Fruit fly (Drosophila melanogaster): ENCODE data around the gene Tspo.
A peak's percentile ranks its signal among the peaks of the same experiment; 100 is the strongest.

Tspo gene

DNA sequence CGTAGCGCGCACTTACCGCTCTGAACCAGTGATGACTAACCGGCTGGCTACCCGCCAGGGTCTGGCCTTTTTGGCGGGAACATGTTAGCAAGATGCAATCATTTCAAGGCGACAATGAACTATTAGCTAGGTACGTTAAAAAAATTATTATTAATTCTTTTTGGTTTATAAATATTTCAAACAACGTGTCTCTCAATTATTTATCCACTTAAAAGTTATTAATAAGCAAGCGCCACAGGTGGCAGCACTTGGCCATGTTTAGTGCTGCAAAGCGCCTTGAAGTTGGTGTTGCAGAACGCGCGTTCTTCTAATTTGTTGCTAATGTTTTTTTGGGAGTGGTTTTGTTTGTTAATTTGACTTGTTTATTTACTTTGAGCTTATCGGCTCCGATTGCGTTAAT, 14.8 kb downstream of the Tspo start, which contains the start of the genes Ipk2 and cold (continued):
- peak in 1 of 2 experiments; percentile 40 for TF ChIP-seq insv (GFP tag; optimal IDR thresholded peaks at IDR 0.05)
- no peak for TF ChIP-seq Fer1 (GFP tag; optimal IDR thresholded peaks at IDR 0.05)
- TF ChIP-seq Hand (GFP tag; optimal IDR thresholded peaks at IDR 0.05): peak; percentile 48
- TF ChIP-seq CG15601 (tag; optimal IDR thresholded peaks at IDR 0.05): no peak
- peak; percentile 44 for TF ChIP-seq CG10431 (GFP tag; optimal IDR thresholded peaks at IDR 0.05)
- no peak for TF ChIP-seq CG15479 (GFP tag; optimal IDR thresholded peaks at IDR 0.05)
- TF ChIP-seq lov (optimal IDR thresholded peaks at IDR 0.05): no peak
- peak; percentile 51; the same call in 1 of the 3 replicates for TF ChIP-seq lov (GFP tag; IDR thresholded peaks at IDR 0.05)
- peak; percentile 21; the same call in 1 of the 3 replicates for TF ChIP-seq H15 (GFP tag; IDR thresholded peaks at IDR 0.05)
- TF ChIP-seq Atf3 (GFP tag; optimal IDR thresholded peaks at IDR 0.05): peak; percentile 63
- no peak for TF ChIP-seq sc (optimal IDR thresholded peaks at IDR 0.05)
- TF ChIP-seq sc (GFP tag; optimal IDR thresholded peaks at IDR 0.05): peak; percentile 42
- no peak for TF ChIP-seq CG4360 (GFP tag; IDR thresholded peaks at IDR 0.05)
- TF ChIP-seq nerfin-2 (GFP tag; IDR thresholded peaks at IDR 0.05; ENCODE audit: partially characterized antibody): peak; percentile 13; the same call in 1 of the 2 replicates
- TF ChIP-seq Myb (GFP tag; optimal IDR thresholded peaks at IDR 0.05): peak; percentile 63
- TF ChIP-seq btn (GFP tag; optimal IDR thresholded peaks at IDR 0.05): no peak
- TF ChIP-seq bsh (GFP tag; optimal IDR thresholded peaks at IDR 0.05): peak in 1 of 2 experiments; percentile 69
- no peak for TF ChIP-seq Trl (optimal IDR thresholded peaks at IDR 0.05)
- TF ChIP-seq Trl (GFP tag; optimal IDR thresholded peaks at IDR 0.05): peak; percentile 78
- TF ChIP-seq CG18764 (GFP tag; optimal IDR thresholded peaks at IDR 0.05): peak; percentile 76
- peak; percentile 59 for TF ChIP-seq wdn (GFP tag; IDR thresholded peaks at IDR 0.05)
- no peak for TF ChIP-seq CG1832 (GFP tag; optimal IDR thresholded peaks at IDR 0.05)
- TF ChIP-seq ato (GFP tag; IDR thresholded peaks at IDR 0.05; ENCODE audit: partially characterized antibody): peak; percentile 40; the same call in 1 of the 2 replicates
- peak; percentile 42; the same call in 1 of the 3 replicates for TF ChIP-seq CG16813 (GFP tag; IDR thresholded peaks at IDR 0.05; ENCODE audit: partially characterized antibody)
- TF ChIP-seq pho (GFP tag; optimal IDR thresholded peaks at IDR 0.05): peak; percentile 89
- peak; percentile 95 for TF ChIP-seq row (GFP tag; IDR thresholded peaks at IDR 0.05)
- TF ChIP-seq dimm (GFP tag; IDR thresholded peaks at IDR 0.05): no peak
- TF ChIP-seq ATbp (GFP tag; optimal IDR thresholded peaks at IDR 0.05): peak; percentile 56
- TF ChIP-seq grn (GFP tag; optimal IDR thresholded peaks at IDR 0.05): no peak
- TF ChIP-seq Ets97D (GFP tag; optimal IDR thresholded peaks at IDR 0.05): peak; percentile 68
- peak; percentile 49 for TF ChIP-seq CG6654 (GFP tag; optimal IDR thresholded peaks at IDR 0.05)
- TF ChIP-seq sd (tag; optimal IDR thresholded peaks at IDR 0.05): no peak
- peak; percentile 84 for TF ChIP-seq CHES-1-like (GFP tag; optimal IDR thresholded peaks at IDR 0.05)
- TF ChIP-seq CG15269 (tag; optimal IDR thresholded peaks at IDR 0.05): no peak
- peak; percentile 64 for TF ChIP-seq croc (GFP tag; conservative IDR thresholded peaks at IDR 0.05)
- TF ChIP-seq jigr1 (GFP tag; IDR thresholded peaks at IDR 0.05): peak; percentile 46; the same call in 1 of the 3 replicates
- peak; percentile 42 for TF ChIP-seq ERR (GFP tag; optimal IDR thresholded peaks at IDR 0.05)
- peak; percentile 58 for TF ChIP-seq CG14667 (GFP tag; IDR thresholded peaks at IDR 0.05)
- TF ChIP-seq crol (GFP tag; IDR thresholded peaks at IDR 0.05): no peak
- TF ChIP-seq pan (optimal IDR thresholded peaks at IDR 0.05): no peak
- no peak for TF ChIP-seq pan (GFP tag; optimal IDR thresholded peaks at IDR 0.05 in 1 of 2, IDR thresholded peaks at IDR 0.05 in 1 of 2)
- peak; percentile 93 for TF ChIP-seq CG12659 (GFP tag; optimal IDR thresholded peaks at IDR 0.05)
- peak; percentile 67 for TF ChIP-seq twi (tag; optimal IDR thresholded peaks at IDR 0.05)
- peak; percentile 34 for TF ChIP-seq CG10462 (GFP tag; optimal IDR thresholded peaks at IDR 0.05)
- peak; percentile 53; the same call in 1 of the 2 replicates for TF ChIP-seq Atf6 (GFP tag; IDR thresholded peaks at IDR 0.05)
- TF ChIP-seq CG31388 (GFP tag; optimal IDR thresholded peaks at IDR 0.05): peak; percentile 25
- peak; percentile 68 for TF ChIP-seq wor (GFP tag; IDR thresholded peaks at IDR 0.05)
- TF ChIP-seq CG11247 (GFP tag; IDR thresholded peaks at IDR 0.05): peak; percentile 64
- TF ChIP-seq prd (optimal IDR thresholded peaks at IDR 0.05): no peak
- TF ChIP-seq prd (GFP tag; IDR thresholded peaks at IDR 0.05): peak; percentile 82
- TF ChIP-seq tap (tag; optimal IDR thresholded peaks at IDR 0.05): no peak
- TF ChIP-seq CG6254 (GFP tag; optimal IDR thresholded peaks at IDR 0.05): peak; percentile 4
